Worm (Caenorhabditis elegans) whole organism, midembryonic: ENCODE results near the gene srb-12.

Source experiments
- T22C8.4 ChIP-seq: fragments of 200-800 bp; sonication (Bioruptor generic); IDR thresholded peaks from 2 replicates; pipeline ENCODE4 v1.3.6; 2022; ENCODE audit warnings: missing genetic modification characterization, missing compliant biosample characterization
- flt-1 ChIP-seq: fragments of 200-800 bp; sonication (Bioruptor generic); IDR thresholded peaks from 2 replicates; pipeline ENCODE4 v1.3.6; 2022; ENCODE audit warnings: missing genetic modification characterization, missing compliant biosample characterization
- med-1 ChIP-seq: sonication (generic microtip); optimal IDR thresholded peaks from 2 replicates; lab custom pipeline; 2017; ENCODE audit warnings: missing genetic modification characterization, mild to moderate bottlenecking, missing compliant biosample characterization, antibody characterized with exemption, missing genetic modification reagents; ENCODE audit not compliant: insufficient read depth
- tab-1 ChIP-seq: fragments of 200-800 bp; sonication (Bioruptor generic); IDR thresholded peaks from 2 replicates; pipeline ENCODE4 v1.3.6; 2022; ENCODE audit warnings: missing genetic modification characterization, missing compliant biosample characterization
- ztf-23 ChIP-seq: fragments of 200-800 bp; sonication (Bioruptor generic); IDR thresholded peaks from 2 replicates; pipeline ENCODE4 v1.3.6; 2022; ENCODE audit warnings: missing genetic modification reagents, missing genetic modification characterization, missing compliant biosample characterization

ce11 chrII:5120612-5121011, 33.8 kb downstream of the srb-12 start:
- TF ChIP-seq med-1: no peak
- TF ChIP-seq ztf-23: no peak
- TF ChIP-seq flt-1 (GFP tag; lab: Robert Waterston, UW): no peak
- TF ChIP-seq tab-1 (GFP tag; lab: Robert Waterston, UW): no peak
- no peak for TF ChIP-seq T22C8.4
